Fruit fly (Drosophila melanogaster) whole organism, embryonic: ENCODE data around the gene Elo68alpha.

Experiments used
- CG10209 ChIP-seq: fragments of 200-800 bp; sonication (Bioruptor generic); optimal IDR thresholded peaks from 3 replicates; lab custom pipeline; 2017; ENCODE audit warnings: missing biosample characterization, mild to moderate bottlenecking, missing genetic modification characterization, missing genetic modification reagents
- CG7839 ChIP-seq: fragments of 200-800 bp; sonication (Bioruptor generic); optimal IDR thresholded peaks from 3 replicates; lab custom pipeline; 2018; ENCODE audit warnings: missing biosample characterization, mild to moderate bottlenecking, missing genetic modification characterization, moderate library complexity
- fd102C ChIP-seq: fragments of 200-800 bp; sonication (Bioruptor generic); optimal IDR thresholded peaks from 2 replicates; lab custom pipeline; 2018; ENCODE audit warnings: missing biosample characterization, mild to moderate bottlenecking, missing genetic modification characterization, moderate library complexity

- TF ChIP-seq CG10209 (GFP tag; lab: Kevin White, UChicago) (no peak), CG7839 (tag; lab: Kevin White, UChicago) (no peak), fd102C (GFP tag; lab: Kevin White, UChicago) (no peak)
Observed at dm6 chr3L:11053843-11054242, 49.0 kb downstream of the Elo68alpha start, which contains the start of gene CG7888.
